Fruit fly (Drosophila melanogaster) whole organism, embryonic: ENCODE measurements around the gene CG43845.

Source experiments
- ATbp ChIP-seq: fragments of 200-800 bp; sonication (Bioruptor generic); optimal IDR thresholded peaks from 2 replicates; lab custom pipeline; 2017; ENCODE audit warnings: missing biosample characterization, mild to moderate bottlenecking, missing genetic modification characterization, missing genetic modification reagents
- CG1024 ChIP-seq: fragments of 200-800 bp; sonication (Bioruptor generic); IDR thresholded peaks from 2 replicates; pipeline ENCODE4 v1.3.6; 2022; ENCODE audit warnings: missing biosample characterization, missing genetic modification characterization
- CG11247 ChIP-seq: fragments of 200-800 bp; sonication (Bioruptor generic); IDR thresholded peaks from 2 replicates; pipeline ENCODE4 v1.3.6; 2022; ENCODE audit warnings: missing biosample characterization, missing genetic modification characterization
- CG11456 ChIP-seq: fragments of 200-800 bp; sonication (Bioruptor generic); IDR thresholded peaks from 3 replicates; pipeline ENCODE4 v1.3.6; 2022; ENCODE audit warnings: missing biosample characterization, missing genetic modification characterization
- CG11560 ChIP-seq: fragments of 200-800 bp; sonication (Bioruptor generic); IDR thresholded peaks from 3 replicates; pipeline ENCODE4 v1.3.6; 2022; ENCODE audit warnings: missing biosample characterization, missing genetic modification characterization
- CG14667 ChIP-seq: fragments of 200-800 bp; sonication (Bioruptor generic); IDR thresholded peaks from 2 replicates; pipeline ENCODE4 v1.3.6; 2022; ENCODE audit warnings: missing biosample characterization, missing genetic modification characterization
- CG15073 ChIP-seq: fragments of 200-800 bp; sonication (Bioruptor generic); optimal IDR thresholded peaks from 2 replicates; lab custom pipeline; 2016; ENCODE audit warnings: missing biosample characterization, missing genetic modification characterization
- CG15514 ChIP-seq: fragments of 200-800 bp; sonication (Bioruptor generic); optimal IDR thresholded peaks from 3 replicates; lab custom pipeline; 2017; ENCODE audit warnings: missing biosample characterization, missing genetic modification characterization, mild to moderate bottlenecking, moderate library complexity, missing genetic modification reagents
- CG17361 ChIP-seq: fragments of 200-800 bp; sonication (Bioruptor generic); IDR thresholded peaks from 3 replicates; pipeline ENCODE4 v1.3.6; 2022; ENCODE audit warnings: missing biosample characterization, missing genetic modification characterization
- CG2202 ChIP-seq: fragments of 200-800 bp; sonication (Bioruptor generic); optimal IDR thresholded peaks from 2 replicates; lab custom pipeline; 2018; ENCODE audit warnings: missing biosample characterization, mild to moderate bottlenecking, missing genetic modification characterization
- CG3065 ChIP-seq: fragments of 200-800 bp; sonication (Bioruptor generic); optimal IDR thresholded peaks from 2 replicates; lab custom pipeline; 2016; ENCODE audit warnings: missing biosample characterization, missing genetic modification characterization
- CG32767 ChIP-seq: fragments of 200-800 bp; sonication (Bioruptor generic); IDR thresholded peaks from 2 replicates; pipeline ENCODE4 v1.3.6; 2022; ENCODE audit warnings: missing biosample characterization, missing genetic modification characterization
- CG34422 ChIP-seq: fragments of 200-800 bp; sonication (Bioruptor generic); IDR thresholded peaks from 3 replicates; pipeline ENCODE4 v1.3.6; 2022; ENCODE audit warnings: missing biosample characterization, missing genetic modification characterization
- CG4282 ChIP-seq: fragments of 200-800 bp; sonication (Bioruptor generic); optimal IDR thresholded peaks from 2 replicates; lab custom pipeline; 2016; ENCODE audit warnings: missing biosample characterization, missing genetic modification characterization
- CG4360 ChIP-seq: fragments of 200-800 bp; sonication (Bioruptor generic); IDR thresholded peaks from 2 replicates; pipeline ENCODE4 v1.3.6; 2022; ENCODE audit warnings: missing biosample characterization, missing genetic modification characterization
- CG8765 ChIP-seq: fragments of 200-800 bp; sonication (Bioruptor generic); IDR thresholded peaks from 2 replicates; pipeline ENCODE4 v1.3.6; 2022; ENCODE audit warnings: missing biosample characterization, missing genetic modification characterization
- CG9876 ChIP-seq: fragments of 200-800 bp; sonication (Bioruptor generic); optimal IDR thresholded peaks from 2 replicates; lab custom pipeline; 2016; ENCODE audit warnings: missing biosample characterization, missing genetic modification characterization
- Dbx ChIP-seq: fragments of 200-800 bp; sonication (Bioruptor generic); IDR thresholded peaks from 3 replicates; pipeline ENCODE4 v1.3.6; 2022; ENCODE audit warnings: missing biosample characterization, missing genetic modification characterization
- Dll ChIP-seq: fragments of 200-800 bp; sonication (Bioruptor generic); IDR thresholded peaks from 4 replicates; pipeline ENCODE4 v1.3.6; 2022; ENCODE audit warnings: missing biosample characterization, missing genetic modification characterization; ENCODE audit not compliant: partially characterized antibody
- Dp ChIP-seq: fragments of 200-800 bp; sonication (Bioruptor generic); optimal IDR thresholded peaks from 2 replicates; lab custom pipeline; 2018; ENCODE audit warnings: missing biosample characterization, mild to moderate bottlenecking, missing genetic modification characterization, moderate library complexity
- E2f2 ChIP-seq: fragments of 200-800 bp; sonication (Bioruptor generic); IDR thresholded peaks from 2 replicates; pipeline ENCODE4 v1.3.6; 2022; ENCODE audit warnings: missing biosample characterization, missing genetic modification characterization
- ERR ChIP-seq: fragments of 200-800 bp; sonication (Bioruptor generic); optimal IDR thresholded peaks from 2 replicates; lab custom pipeline; 2016; ENCODE audit warnings: missing biosample characterization, missing genetic modification characterization
- Ets97D ChIP-seq: fragments of 200-800 bp; sonication (Bioruptor generic); optimal IDR thresholded peaks from 3 replicates; lab custom pipeline; 2016; ENCODE audit warnings: missing biosample characterization, missing genetic modification characterization
- Myb ChIP-seq: fragments of 200-800 bp; sonication (Bioruptor generic); optimal IDR thresholded peaks from 2 replicates; lab custom pipeline; 2016; ENCODE audit warnings: missing biosample characterization, missing genetic modification characterization
- Opbp ChIP-seq: fragments of 200-800 bp; sonication (Bioruptor generic); IDR thresholded peaks from 3 replicates; pipeline ENCODE4 v1.3.6; 2022; ENCODE audit warnings: missing biosample characterization, missing genetic modification characterization; ENCODE audit not compliant: partially characterized antibody
- Rfx ChIP-seq: fragments of 200-800 bp; sonication (Bioruptor generic); IDR thresholded peaks from 2 replicates; pipeline ENCODE4 v1.3.6; 2022; ENCODE audit warnings: missing biosample characterization, missing genetic modification characterization
- Sry-δ ChIP-seq: fragments of 200-800 bp; sonication (Bioruptor generic); optimal IDR thresholded peaks from 2 replicates; lab custom pipeline; 2016; ENCODE audit warnings: missing biosample characterization, missing genetic modification characterization
- Taf1 ChIP-seq: fragments of 200-800 bp; sonication (Bioruptor generic); IDR thresholded peaks from 2 replicates; pipeline ENCODE4 v1.3.6; 2022; ENCODE audit warnings: missing biosample characterization, missing genetic modification characterization
- bsh ChIP-seq, 2 experiments: fragments of 200-800 bp; sonication (Bioruptor generic); optimal IDR thresholded peaks; 2 replicates each; lab custom pipeline; 2017 to 2018; ENCODE audit warnings: mild to moderate bottlenecking in 2 of 2, missing biosample characterization in 2 of 2, missing genetic modification characterization in 2 of 2, moderate library complexity in 1 of 2
- cato ChIP-seq: fragments of 200-800 bp; sonication (Bioruptor generic); optimal IDR thresholded peaks from 2 replicates; lab custom pipeline; 2016; ENCODE audit warnings: missing biosample characterization, missing genetic modification characterization, borderline replicate concordance
- crp ChIP-seq, 2 experiments: fragments of 200-800 bp; sonication (Bioruptor generic); optimal IDR thresholded peaks; 2 replicates in 1 of 2; 3 replicates in 1 of 2; lab custom pipeline; 2017; ENCODE audit warnings: missing biosample characterization in 2 of 2, missing genetic modification characterization in 2 of 2, mild to moderate bottlenecking in 1 of 2, moderate library complexity in 1 of 2
- da ChIP-seq: fragments of 200-800 bp; sonication (Bioruptor generic); optimal IDR thresholded peaks from 2 replicates; lab custom pipeline; 2016; ENCODE audit warnings: missing biosample characterization, missing genetic modification characterization
- dati ChIP-seq: fragments of 200-800 bp; sonication (Bioruptor generic); IDR thresholded peaks from 2 replicates; pipeline ENCODE4 v1.3.6; 2022; ENCODE audit warnings: missing biosample characterization, missing genetic modification characterization
- dmrt99B ChIP-seq: fragments of 200-800 bp; sonication (Bioruptor generic); optimal IDR thresholded peaks from 2 replicates; lab custom pipeline; 2018; ENCODE audit warnings: missing biosample characterization, mild to moderate bottlenecking, missing genetic modification characterization, moderate library complexity
- ewg ChIP-seq: fragments of 200-800 bp; sonication (Bioruptor generic); optimal IDR thresholded peaks from 3 replicates; lab custom pipeline; 2017; ENCODE audit warnings: mild to moderate bottlenecking, missing biosample characterization, missing genetic modification reagents, missing genetic modification characterization
- grn ChIP-seq: fragments of 200-800 bp; sonication (Bioruptor generic); optimal IDR thresholded peaks from 3 replicates; lab custom pipeline; 2017; ENCODE audit warnings: missing biosample characterization, missing genetic modification characterization
- hb ChIP-seq: fragments of 200-800 bp; sonication (Bioruptor generic); IDR thresholded peaks from 3 replicates; pipeline ENCODE4 v1.3.6; 2022; ENCODE audit warnings: missing biosample characterization, missing genetic modification characterization; ENCODE audit not compliant: partially characterized antibody
- hbn ChIP-seq: fragments of 200-800 bp; sonication (Bioruptor generic); IDR thresholded peaks from 2 replicates; pipeline ENCODE4 v1.3.6; 2022; ENCODE audit warnings: missing biosample characterization, missing genetic modification characterization; ENCODE audit not compliant: partially characterized antibody
- jumu ChIP-seq: fragments of 200-800 bp; sonication (Bioruptor generic); optimal IDR thresholded peaks from 3 replicates; lab custom pipeline; 2016; ENCODE audit warnings: missing biosample characterization, missing genetic modification characterization
- knrl ChIP-seq: fragments of 200-800 bp; sonication (Bioruptor generic); IDR thresholded peaks from 3 replicates; pipeline ENCODE4 v1.3.6; 2022; ENCODE audit warnings: missing biosample characterization, missing genetic modification characterization; ENCODE audit not compliant: partially characterized antibody
- nmo ChIP-seq: fragments of 200-800 bp; sonication (Bioruptor generic); optimal IDR thresholded peaks from 2 replicates; lab custom pipeline; 2018; ENCODE audit warnings: missing biosample characterization, mild to moderate bottlenecking, missing genetic modification characterization, moderate library complexity
- nom ChIP-seq: fragments of 200-800 bp; sonication (Bioruptor generic); optimal IDR thresholded peaks from 2 replicates; lab custom pipeline; 2017; ENCODE audit warnings: missing biosample characterization, missing genetic modification characterization, mild to moderate bottlenecking, moderate library complexity, missing genetic modification reagents
- pan ChIP-seq, 4 experiments: fragments of >200 bp in 3 of 4; fragments of 200-800 bp in 1 of 4; sonication (Bioruptor generic) in 1 of 4; optimal IDR thresholded peaks in 3 of 4; IDR thresholded peaks in 1 of 4; 2 replicates each; pipeline versions ENCODE4 v1.3.6 to Lab custom; 2017 to 2022; ENCODE audit warnings: missing biosample characterization in 2 of 4, missing genetic modification characterization in 2 of 4, mixed read lengths in 1 of 4
- sna ChIP-seq: fragments of 200-800 bp; sonication (Bioruptor generic); IDR thresholded peaks from 2 replicates; pipeline ENCODE4 v1.3.6; 2022; ENCODE audit warnings: missing biosample characterization, missing genetic modification characterization; ENCODE audit not compliant: partially characterized antibody
- sr ChIP-seq: fragments of 200-800 bp; sonication (Bioruptor generic); IDR thresholded peaks from 3 replicates; pipeline ENCODE4 v1.3.6; 2022; ENCODE audit warnings: missing biosample characterization, missing genetic modification characterization
- ssp ChIP-seq: fragments of 200-800 bp; sonication (Bioruptor generic); IDR thresholded peaks from 2 replicates; pipeline ENCODE4 v1.3.6; 2022; ENCODE audit warnings: missing biosample characterization, missing genetic modification characterization
- stc ChIP-seq: fragments of 200-800 bp; sonication (Bioruptor generic); IDR thresholded peaks from 2 replicates; pipeline ENCODE4 v1.3.6; 2022; ENCODE audit warnings: missing biosample characterization, missing genetic modification characterization
- tap ChIP-seq: fragments of 200-800 bp; optimal IDR thresholded peaks from 3 replicates; lab custom pipeline; 2019; ENCODE audit warnings: missing biosample characterization, mild to moderate bottlenecking, missing genetic modification characterization, moderate library complexity
- tgo ChIP-seq: fragments of 200-800 bp; sonication (Bioruptor generic); IDR thresholded peaks from 3 replicates; pipeline ENCODE4 v1.3.6; 2022; ENCODE audit warnings: missing biosample characterization, missing genetic modification characterization
- wek ChIP-seq: fragments of 200-800 bp; sonication (Bioruptor generic); optimal IDR thresholded peaks from 3 replicates; lab custom pipeline; 2018; ENCODE audit warnings: missing biosample characterization, mild to moderate bottlenecking, missing genetic modification characterization, moderate library complexity
- zen ChIP-seq: fragments of 200-800 bp; sonication (Bioruptor generic); optimal IDR thresholded peaks from 3 replicates; lab custom pipeline; 2018; ENCODE audit warnings: missing biosample characterization, mild to moderate bottlenecking, missing genetic modification characterization, moderate library complexity

CG43845 gene

DNA sequence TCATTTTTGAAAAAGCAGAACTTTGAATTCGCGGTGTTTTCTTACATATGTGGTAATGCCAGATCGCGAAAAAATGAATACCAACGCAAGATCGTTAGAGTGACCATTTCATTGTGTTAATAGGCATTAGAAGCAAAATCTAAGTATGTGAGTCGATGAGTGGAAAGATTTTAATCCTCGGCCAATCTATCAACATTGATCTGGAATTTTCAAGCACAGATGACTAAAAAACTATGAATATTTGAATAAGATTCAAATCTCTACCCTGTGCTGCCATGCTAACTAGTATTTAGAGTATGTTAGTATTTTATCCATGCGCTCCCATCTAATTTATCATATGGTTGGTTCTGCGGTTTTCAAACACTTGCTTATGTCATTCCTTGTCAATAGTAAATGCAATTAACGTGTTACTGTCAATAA is 6.3 kb downstream of the CG43845 start (continued):
- peak; percentile 79 for TF ChIP-seq Dp
- TF ChIP-seq zen: no peak
- TF ChIP-seq nom: no peak
- no peak for TF ChIP-seq bsh (GFP tag; optimal IDR thresholded peaks at IDR 0.05; lab: Kevin White, UChicago)
- TF ChIP-seq CG9876 (GFP tag; lab: Kevin White, UChicago): no peak
- TF ChIP-seq Myb (GFP tag; lab: Kevin White, UChicago): peak; percentile 85
- no peak for TF ChIP-seq wek
- no peak for TF ChIP-seq Dll (GFP tag; lab: Robert Waterston, UW)
- no peak for TF ChIP-seq CG32767
- no peak for TF ChIP-seq knrl (GFP tag; lab: Robert Waterston, UW)
- TF ChIP-seq CG4282 (GFP tag; lab: Kevin White, UChicago): no peak
- no peak for TF ChIP-seq CG3065 (GFP tag; lab: Kevin White, UChicago)
- no peak for TF ChIP-seq sr (GFP tag; lab: Robert Waterston, UW)
- no peak for TF ChIP-seq Dbx (GFP tag; lab: Robert Waterston, UW)
- TF ChIP-seq pan (optimal IDR thresholded peaks at IDR 0.05; lab: Kevin White, UChicago): no peak
- TF ChIP-seq pan (GFP tag; optimal IDR thresholded peaks at IDR 0.05 in 1 of 2, IDR thresholded peaks at IDR 0.05 in 1 of 2): no peak
- peak; percentile 34 for TF ChIP-seq grn (GFP tag; lab: Kevin White, UChicago)
- no peak for TF ChIP-seq CG11456
- no peak for TF ChIP-seq CG15073 (GFP tag; lab: Kevin White, UChicago)
- no peak for TF ChIP-seq CG34422 (GFP tag; lab: Robert Waterston, UW)
- no peak for TF ChIP-seq ATbp
- no peak for TF ChIP-seq cato (GFP tag; lab: Kevin White, UChicago)
- no peak for TF ChIP-seq ERR (GFP tag; lab: Kevin White, UChicago)
- no peak for TF ChIP-seq CG8765 (GFP tag; lab: Robert Waterston, UW)
- no peak for TF ChIP-seq Opbp (GFP tag; lab: Robert Waterston, UW)
- TF ChIP-seq CG11560 (tag; lab: Robert Waterston, UW): no peak
- no peak for TF ChIP-seq stc (GFP tag; lab: Robert Waterston, UW)
- no peak for TF ChIP-seq CG17361 (GFP tag; lab: Robert Waterston, UW)
- TF ChIP-seq tgo (GFP tag; lab: Robert Waterston, UW): no peak
- peak; percentile 84 for TF ChIP-seq E2f2 (GFP tag; lab: Robert Waterston, UW)
- TF ChIP-seq tap (tag; lab: Kevin White, UChicago): no peak
- peak; percentile 34 for TF ChIP-seq Sry-δ (GFP tag; lab: Kevin White, UChicago)
- TF ChIP-seq hbn (GFP tag; lab: Robert Waterston, UW): no peak
- no peak for TF ChIP-seq CG4360 (GFP tag; lab: Robert Waterston, UW)
- no peak for TF ChIP-seq CG15514 (GFP tag; lab: Kevin White, UChicago)
- peak; percentile 32 to 85 for TF ChIP-seq crp (GFP tag; optimal IDR thresholded peaks at IDR 0.05; lab: Kevin White, UChicago)
- TF ChIP-seq Rfx (GFP tag; lab: Robert Waterston, UW): no peak
- no peak for TF ChIP-seq jumu (GFP tag; lab: Kevin White, UChicago)
- no peak for TF ChIP-seq CG2202 (tag; lab: Kevin White, UChicago)
- peak; percentile 57 for TF ChIP-seq Ets97D
- no peak for TF ChIP-seq ewg (GFP tag; lab: Kevin White, UChicago)
- no peak for TF ChIP-seq Taf1 (GFP tag; lab: Robert Waterston, UW)
- TF ChIP-seq dmrt99B (tag; lab: Kevin White, UChicago): no peak
- TF ChIP-seq ssp (GFP tag; lab: Robert Waterston, UW): no peak
- TF ChIP-seq da: no peak
- no peak for TF ChIP-seq CG14667
- TF ChIP-seq CG1024 (GFP tag; lab: Robert Waterston, UW): no peak
- TF ChIP-seq dati (GFP tag; lab: Robert Waterston, UW): no peak
- no peak for TF ChIP-seq CG11247 (GFP tag; lab: Robert Waterston, UW)
- TF ChIP-seq nmo: peak; percentile 13
- TF ChIP-seq sna (GFP tag; lab: Robert Waterston, UW): no peak
- no peak for TF ChIP-seq hb (GFP tag; lab: Robert Waterston, UW)
